Fruit fly (Drosophila melanogaster) whole organism, embryonic: ENCODE results near the gene BBIP1.
A peak's percentile ranks its signal among the peaks of the same experiment; 100 is the strongest.

Experiments
- Abd-B ChIP-seq: fragments of 200-800 bp; sonication (Bioruptor generic); optimal IDR thresholded peaks from 2 replicates; lab custom pipeline; 2018; ENCODE audit warnings: missing biosample characterization, mild to moderate bottlenecking, missing genetic modification characterization, moderate library complexity
- CG10543 ChIP-seq: fragments of 200-800 bp; sonication (Bioruptor generic); optimal IDR thresholded peaks from 3 replicates; lab custom pipeline; 2017; ENCODE audit warnings: missing biosample characterization, mild to moderate bottlenecking, missing genetic modification characterization, moderate library complexity
- CG11723 ChIP-seq: fragments of 200-800 bp; sonication (Bioruptor generic); optimal IDR thresholded peaks from 2 replicates; lab custom pipeline; 2017; ENCODE audit warnings: missing biosample characterization, mild to moderate bottlenecking, missing genetic modification characterization
- CG12299 ChIP-seq: fragments of 200-800 bp; sonication (Bioruptor generic); optimal IDR thresholded peaks from 2 replicates; lab custom pipeline; 2018; ENCODE audit warnings: missing biosample characterization, mild to moderate bottlenecking, missing genetic modification characterization
- CG12659 ChIP-seq: fragments of 200-800 bp; sonication (Bioruptor generic); optimal IDR thresholded peaks from 3 replicates; lab custom pipeline; 2017; ENCODE audit warnings: mild to moderate bottlenecking, missing biosample characterization, missing genetic modification reagents, missing genetic modification characterization
- CG13624 ChIP-seq: fragments of 200-800 bp; sonication (Bioruptor generic); optimal IDR thresholded peaks from 2 replicates; lab custom pipeline; 2016; ENCODE audit warnings: missing biosample characterization, missing genetic modification characterization
- CG14014 ChIP-seq: fragments of 200-800 bp; sonication (Bioruptor generic); IDR thresholded peaks from 2 replicates; pipeline ENCODE4 v1.3.6; 2022; ENCODE audit warnings: missing biosample characterization, missing genetic modification characterization
- CG18262 ChIP-seq: fragments of 200-800 bp; optimal IDR thresholded peaks from 3 replicates; lab custom pipeline; 2019; ENCODE audit warnings: missing biosample characterization, mild to moderate bottlenecking, missing genetic modification characterization, moderate library complexity
- CG2120 ChIP-seq: fragments of 200-800 bp; sonication (Bioruptor generic); optimal IDR thresholded peaks from 3 replicates; lab custom pipeline; 2016; ENCODE audit warnings: missing biosample characterization, missing genetic modification characterization
- CG2889 ChIP-seq: fragments of 200-800 bp; sonication (Bioruptor generic); IDR thresholded peaks from 3 replicates; pipeline ENCODE4 v1.3.6; 2022; ENCODE audit warnings: missing biosample characterization, missing genetic modification characterization
- CG30403 ChIP-seq: fragments of 200-800 bp; sonication (Bioruptor generic); optimal IDR thresholded peaks from 3 replicates; lab custom pipeline; 2016; ENCODE audit warnings: missing biosample characterization, missing genetic modification characterization
- CG31224 ChIP-seq: fragments of 200-800 bp; sonication (Bioruptor generic); IDR thresholded peaks from 2 replicates; pipeline ENCODE4 v1.3.6; 2022; ENCODE audit warnings: missing biosample characterization, missing genetic modification characterization
- CG31388 ChIP-seq: fragments of 200-800 bp; sonication (Bioruptor generic); optimal IDR thresholded peaks from 2 replicates; lab custom pipeline; 2016; ENCODE audit warnings: missing biosample characterization, missing genetic modification characterization
- CG32767 ChIP-seq: fragments of 200-800 bp; sonication (Bioruptor generic); IDR thresholded peaks from 2 replicates; pipeline ENCODE4 v1.3.6; 2022; ENCODE audit warnings: missing biosample characterization, missing genetic modification characterization
- CG3281 ChIP-seq: fragments of 200-800 bp; sonication (Bioruptor generic); optimal IDR thresholded peaks from 3 replicates; lab custom pipeline; 2017; ENCODE audit warnings: missing biosample characterization, mild to moderate bottlenecking, missing genetic modification characterization
- CG34224 ChIP-seq: fragments of 200-800 bp; sonication (Bioruptor generic); IDR thresholded peaks from 3 replicates; pipeline ENCODE4 v1.3.6; 2022; ENCODE audit warnings: missing biosample characterization, missing genetic modification characterization; ENCODE audit not compliant: partially characterized antibody
- CG4282 ChIP-seq: fragments of 200-800 bp; sonication (Bioruptor generic); optimal IDR thresholded peaks from 2 replicates; lab custom pipeline; 2016; ENCODE audit warnings: missing biosample characterization, missing genetic modification characterization
- CG4730 ChIP-seq: fragments of 200-800 bp; sonication (Bioruptor generic); IDR thresholded peaks from 2 replicates; pipeline ENCODE4 v1.3.6; 2022; ENCODE audit warnings: missing biosample characterization, missing genetic modification characterization
- CG4820 ChIP-seq: fragments of 200-800 bp; sonication (Bioruptor generic); optimal IDR thresholded peaks from 3 replicates; lab custom pipeline; 2016; ENCODE audit warnings: missing biosample characterization, missing genetic modification characterization
- CG5953 ChIP-seq: fragments of 200-800 bp; sonication (Bioruptor generic); IDR thresholded peaks from 2 replicates; pipeline ENCODE4 v1.3.6; 2022; ENCODE audit warnings: missing biosample characterization, missing genetic modification characterization
- CG8290 ChIP-seq, 3 experiments: fragments of 200-800 bp; sonication (Bioruptor generic); optimal IDR thresholded peaks; 2 replicates each; lab custom pipeline; 2016 to 2019; ENCODE audit warnings: missing biosample characterization in 3 of 3, missing genetic modification characterization in 3 of 3, mild to moderate bottlenecking in 2 of 3, moderate library complexity in 1 of 3
- CG9727 ChIP-seq: fragments of 200-800 bp; sonication (Bioruptor generic); optimal IDR thresholded peaks from 3 replicates; lab custom pipeline; 2017; ENCODE audit warnings: missing biosample characterization, mild to moderate bottlenecking, missing genetic modification characterization
- CG9932 ChIP-seq: fragments of 200-800 bp; sonication (Bioruptor generic); IDR thresholded peaks from 2 replicates; pipeline ENCODE4 v1.3.6; 2022; ENCODE audit warnings: missing biosample characterization, missing genetic modification characterization
- D19A ChIP-seq: fragments of 200-800 bp; optimal IDR thresholded peaks from 3 replicates; lab custom pipeline; 2019; ENCODE audit warnings: missing biosample characterization, mild to moderate bottlenecking, missing genetic modification characterization, moderate library complexity
- Dad ChIP-seq: fragments of 200-800 bp; sonication (Bioruptor generic); optimal IDR thresholded peaks from 3 replicates; lab custom pipeline; 2016; ENCODE audit warnings: missing biosample characterization, missing genetic modification characterization
- Dp ChIP-seq: fragments of 200-800 bp; sonication (Bioruptor generic); optimal IDR thresholded peaks from 2 replicates; lab custom pipeline; 2018; ENCODE audit warnings: missing biosample characterization, mild to moderate bottlenecking, missing genetic modification characterization, moderate library complexity
- Fer1 ChIP-seq: fragments of 200-800 bp; sonication (Bioruptor generic); optimal IDR thresholded peaks from 2 replicates; lab custom pipeline; 2017; ENCODE audit warnings: missing biosample characterization, mild to moderate bottlenecking, missing genetic modification characterization
- Gug ChIP-seq: fragments of 200-800 bp; sonication (Bioruptor generic); IDR thresholded peaks from 4 replicates; pipeline ENCODE4 v1.3.6; 2022; ENCODE audit warnings: missing biosample characterization, missing genetic modification characterization
- Kr ChIP-seq: fragments of 200-800 bp; sonication (Bioruptor generic); optimal IDR thresholded peaks from 2 replicates; lab custom pipeline; 2017; ENCODE audit warnings: missing biosample characterization, mild to moderate bottlenecking, missing genetic modification characterization
- MTF-1 ChIP-seq: fragments of 200-800 bp; sonication (Bioruptor generic); optimal IDR thresholded peaks from 2 replicates; lab custom pipeline; 2018; ENCODE audit warnings: missing biosample characterization, mild to moderate bottlenecking, missing genetic modification characterization, borderline replicate concordance
- Oaz ChIP-seq: fragments of 200-800 bp; sonication (Bioruptor generic); IDR thresholded peaks from 2 replicates; pipeline ENCODE4 v1.3.6; 2022; ENCODE audit warnings: missing biosample characterization, missing genetic modification characterization
- PHDP ChIP-seq: fragments of 200-800 bp; sonication (Bioruptor generic); optimal IDR thresholded peaks from 3 replicates; lab custom pipeline; 2018; ENCODE audit warnings: missing biosample characterization, mild to moderate bottlenecking, missing genetic modification characterization, moderate library complexity
- Rfx ChIP-seq: fragments of 200-800 bp; sonication (Bioruptor generic); IDR thresholded peaks from 2 replicates; pipeline ENCODE4 v1.3.6; 2022; ENCODE audit warnings: missing biosample characterization, missing genetic modification characterization
- Taf1 ChIP-seq: fragments of 200-800 bp; sonication (Bioruptor generic); IDR thresholded peaks from 2 replicates; pipeline ENCODE4 v1.3.6; 2022; ENCODE audit warnings: missing biosample characterization, missing genetic modification characterization
- Xrp1 ChIP-seq: fragments of 200-800 bp; sonication (Bioruptor generic); IDR thresholded peaks from 2 replicates; pipeline ENCODE4 v1.3.6; 2022; ENCODE audit warnings: missing biosample characterization, missing genetic modification characterization
- bcd ChIP-seq: fragments of 200-800 bp; sonication (Bioruptor generic); optimal IDR thresholded peaks from 2 replicates; lab custom pipeline; 2017; ENCODE audit warnings: missing biosample characterization, mild to moderate bottlenecking, missing genetic modification characterization
- chif ChIP-seq, 2 experiments: fragments of 200-800 bp; sonication (Bioruptor generic); optimal IDR thresholded peaks; 3 replicates each; lab custom pipeline; 2016; ENCODE audit warnings: missing biosample characterization in 2 of 2, missing genetic modification characterization in 2 of 2
- ems ChIP-seq: fragments of 200-800 bp; sonication (Bioruptor generic); optimal IDR thresholded peaks from 3 replicates; lab custom pipeline; 2016; ENCODE audit warnings: missing biosample characterization, missing genetic modification characterization
- eyg ChIP-seq: fragments of 200-800 bp; sonication (Bioruptor generic); optimal IDR thresholded peaks from 3 replicates; lab custom pipeline; 2016; ENCODE audit warnings: missing biosample characterization, missing genetic modification characterization
- gsb ChIP-seq: fragments of 200-800 bp; sonication (Bioruptor generic); IDR thresholded peaks from 2 replicates; pipeline ENCODE4 v1.3.6; 2022; ENCODE audit warnings: missing biosample characterization, missing genetic modification characterization
- gt ChIP-seq: fragments of 200-800 bp; sonication (Bioruptor generic); IDR thresholded peaks from 2 replicates; pipeline ENCODE4 v1.3.6; 2022; ENCODE audit warnings: missing biosample characterization, missing genetic modification characterization
- inv ChIP-seq: fragments of 200-800 bp; sonication (Bioruptor generic); IDR thresholded peaks from 2 replicates; pipeline ENCODE4 v1.3.6; 2022; ENCODE audit warnings: missing biosample characterization, missing genetic modification characterization; ENCODE audit not compliant: partially characterized antibody
- jing ChIP-seq: fragments of 200-800 bp; sonication (Bioruptor generic); optimal IDR thresholded peaks from 2 replicates; lab custom pipeline; 2018; ENCODE audit warnings: missing biosample characterization, mild to moderate bottlenecking, missing genetic modification characterization
- klu ChIP-seq: fragments of 200-800 bp; sonication (Bioruptor generic); IDR thresholded peaks from 2 replicates; pipeline ENCODE4 v1.3.6; 2022; ENCODE audit warnings: missing biosample characterization, missing genetic modification characterization
- pita ChIP-seq: fragments of 200-800 bp; sonication (Bioruptor generic); optimal IDR thresholded peaks from 2 replicates; lab custom pipeline; 2017; ENCODE audit warnings: missing biosample characterization, mild to moderate bottlenecking, missing genetic modification characterization
- row ChIP-seq: fragments of 200-800 bp; sonication (Bioruptor generic); IDR thresholded peaks from 3 replicates; pipeline ENCODE4 v1.3.6; 2022; ENCODE audit warnings: missing biosample characterization, missing genetic modification characterization
- slp2 ChIP-seq: fragments of 200-800 bp; sonication (Bioruptor generic); optimal IDR thresholded peaks from 2 replicates; lab custom pipeline; 2016; ENCODE audit warnings: missing biosample characterization, missing genetic modification characterization
- sug ChIP-seq: fragments of 200-800 bp; optimal IDR thresholded peaks from 2 replicates; lab custom pipeline; 2019; ENCODE audit warnings: missing biosample characterization, mild to moderate bottlenecking, missing genetic modification characterization, moderate library complexity
- trh ChIP-seq: fragments of 200-800 bp; sonication (Bioruptor generic); optimal IDR thresholded peaks from 2 replicates; lab custom pipeline; 2016; ENCODE audit warnings: missing biosample characterization, missing genetic modification characterization

Gene BBIP1

DNA sequence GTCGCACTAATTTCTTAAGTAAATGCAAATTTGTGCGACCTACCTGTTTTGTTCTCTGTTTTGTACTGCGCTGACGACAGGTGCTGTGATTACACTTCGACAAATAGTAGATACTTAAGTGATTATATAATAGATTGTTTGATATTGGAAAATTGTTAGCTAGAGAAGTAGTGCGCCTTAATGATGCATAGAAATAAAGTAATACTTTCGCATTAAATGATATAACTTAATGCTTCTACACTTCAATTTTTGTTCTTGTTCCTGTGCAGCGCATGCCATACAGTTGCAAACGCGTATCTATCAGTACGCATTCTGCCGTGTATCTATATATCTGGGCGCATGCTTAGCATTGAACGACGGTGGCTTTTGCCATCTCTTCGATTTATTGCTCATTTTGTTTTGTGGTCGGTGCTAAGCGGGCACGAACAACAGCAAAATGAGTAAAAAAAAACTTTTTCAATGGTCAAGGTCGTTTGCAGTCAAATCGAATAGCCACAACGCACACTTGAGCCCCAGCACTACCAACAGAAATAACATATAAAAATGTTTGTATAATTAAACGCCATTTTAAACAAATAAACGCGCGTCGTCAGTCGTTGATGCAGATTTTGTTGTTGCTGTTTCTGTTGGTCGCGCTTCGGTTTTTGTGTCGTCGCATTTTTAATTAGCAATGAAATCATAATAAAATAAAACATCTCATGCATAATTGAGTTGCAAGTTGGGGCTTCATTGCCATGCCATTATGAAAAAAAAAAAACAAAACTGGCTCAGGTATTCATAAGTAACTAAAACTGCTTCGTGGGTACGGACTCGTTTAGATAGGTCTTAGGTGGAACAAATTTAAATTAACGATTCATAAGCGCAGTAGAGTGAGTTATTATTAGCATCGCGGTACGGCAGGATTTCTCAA lies 26.4 kb downstream of the BBIP1 start (continued):
- no peak for TF ChIP-seq Taf1 (GFP tag; lab: Robert Waterston, UW)
- TF ChIP-seq chif (GFP tag; optimal IDR thresholded peaks at IDR 0.05; lab: Kevin White, UChicago) = no peak
- peak; percentile 38 for TF ChIP-seq CG9727
- TF ChIP-seq CG4730 (GFP tag; lab: Robert Waterston, UW) = no peak
- TF ChIP-seq sug (tag; lab: Kevin White, UChicago) = peak; percentile 33
- peak; percentile 60 for TF ChIP-seq Fer1 (GFP tag; lab: Kevin White, UChicago)
- no peak for TF ChIP-seq Gug (GFP tag; lab: Robert Waterston, UW)
- no peak for TF ChIP-seq slp2 (GFP tag; lab: Kevin White, UChicago)
- TF ChIP-seq CG3281 = peak; percentile 69
- peak; percentile 17 for TF ChIP-seq CG10543
- peak; percentile 36 for TF ChIP-seq CG12659 (GFP tag; lab: Kevin White, UChicago)
- TF ChIP-seq CG4282 (GFP tag; lab: Kevin White, UChicago) = no peak
- TF ChIP-seq Kr (GFP tag; lab: Kevin White, UChicago) = no peak
- no peak for TF ChIP-seq CG12299 (tag; lab: Kevin White, UChicago)
- 0 out of 2 replicates have a peak, but pooled peaks have one; percentile 12 for TF ChIP-seq CG31224 (GFP tag; lab: Robert Waterston, UW)
- TF ChIP-seq CG14014 = 0 out of 2 replicates have a peak, but pooled peaks have one; percentile 18
- TF ChIP-seq CG2889 = no peak
- TF ChIP-seq ems (GFP tag; lab: Kevin White, UChicago) = no peak
- TF ChIP-seq bcd (GFP tag; lab: Kevin White, UChicago) = peak; percentile 39
- TF ChIP-seq klu (GFP tag; lab: Robert Waterston, UW) = 0 out of 2 replicates have a peak, but pooled peaks have one; percentile 43
- TF ChIP-seq pita (GFP tag; lab: Kevin White, UChicago) = no peak
- TF ChIP-seq CG13624 (GFP tag; lab: Kevin White, UChicago) = no peak
- TF ChIP-seq Rfx (GFP tag; lab: Robert Waterston, UW) = peak; percentile 74
- no peak for TF ChIP-seq eyg (GFP tag; lab: Kevin White, UChicago)
- no peak for TF ChIP-seq CG11723
- TF ChIP-seq CG5953 (GFP tag; lab: Robert Waterston, UW) = no peak
- TF ChIP-seq CG31388 (GFP tag; lab: Kevin White, UChicago) = no peak
- no peak for TF ChIP-seq gsb (GFP tag; lab: Robert Waterston, UW)
- TF ChIP-seq PHDP (tag; lab: Kevin White, UChicago) = peak; percentile 48
- TF ChIP-seq Oaz (GFP tag; lab: Robert Waterston, UW) = no peak
- no peak for TF ChIP-seq inv (GFP tag; lab: Robert Waterston, UW)
- TF ChIP-seq CG4820 (GFP tag; lab: Kevin White, UChicago) = no peak
- TF ChIP-seq D19A (tag; lab: Kevin White, UChicago) = no peak
- TF ChIP-seq Abd-B = no peak
- TF ChIP-seq Xrp1 (GFP tag; lab: Robert Waterston, UW) = peak; percentile 52; the same call in 1 of the 2 replicates
- no peak for TF ChIP-seq Dad (GFP tag; lab: Kevin White, UChicago)
- no peak for TF ChIP-seq MTF-1 (GFP tag; lab: Kevin White, UChicago)
- TF ChIP-seq gt (GFP tag; lab: Robert Waterston, UW) = no peak
- peak; percentile 56; the same call in 2 of the 3 replicates for TF ChIP-seq row (GFP tag; lab: Robert Waterston, UW)
- no peak for TF ChIP-seq jing (GFP tag; lab: Kevin White, UChicago)
- peak; percentile 36 for TF ChIP-seq CG30403 (GFP tag; lab: Kevin White, UChicago)
- no peak for TF ChIP-seq Dp (GFP tag; lab: Kevin White, UChicago)
- TF ChIP-seq trh (GFP tag; lab: Kevin White, UChicago) = no peak
- no peak for TF ChIP-seq CG8290 (GFP tag; optimal IDR thresholded peaks at IDR 0.05; lab: Kevin White, UChicago)
- peak in 1 of 2 experiments; percentile 51 for TF ChIP-seq CG8290 (tag; optimal IDR thresholded peaks at IDR 0.05; lab: Kevin White, UChicago)
- peak; percentile 63 for TF ChIP-seq CG2120 (GFP tag; lab: Kevin White, UChicago)
- TF ChIP-seq CG18262 (tag; lab: Kevin White, UChicago) = peak; percentile 15
- no peak for TF ChIP-seq CG32767 (GFP tag; lab: Robert Waterston, UW)
- no peak for TF ChIP-seq CG34224 (GFP tag; lab: Robert Waterston, UW)
- peak; percentile 52 for TF ChIP-seq CG9932 (GFP tag; lab: Robert Waterston, UW)
